Fruit fly (Drosophila melanogaster) whole organism, pupa: Measurements from ENCODE around the gene Nup93-1.

Experiments
- CG10348 ChIP-seq: fragments of 200-800 bp; sonication (Bioruptor generic); IDR thresholded peaks from 2 replicates; pipeline ENCODE4 v1.3.6; 2022; ENCODE audit warnings: missing biosample characterization, missing genetic modification characterization
- CG12605 ChIP-seq: fragments of 200-800 bp; sonication (Bioruptor generic); IDR thresholded peaks from 2 replicates; pipeline ENCODE4 v1.3.6; 2022; ENCODE audit warnings: missing biosample characterization, missing genetic modification characterization
- CG13204 ChIP-seq: fragments of 200-800 bp; sonication (Bioruptor generic); optimal IDR thresholded peaks from 2 replicates; lab custom pipeline; 2018; ENCODE audit warnings: missing biosample characterization, mild to moderate bottlenecking, missing genetic modification characterization, moderate library complexity
- CG14655 ChIP-seq: fragments of 200-800 bp; sonication (Bioruptor generic); optimal IDR thresholded peaks from 3 replicates; lab custom pipeline; 2017; ENCODE audit warnings: mild to moderate bottlenecking, missing biosample characterization, missing genetic modification reagents, missing genetic modification characterization
- CG15710 ChIP-seq: fragments of 200-800 bp; sonication (Bioruptor generic); optimal IDR thresholded peaks from 2 replicates; lab custom pipeline; 2018; ENCODE audit warnings: missing biosample characterization, mild to moderate bottlenecking, missing genetic modification characterization, moderate library complexity
- CG17806 ChIP-seq: fragments of 200-800 bp; sonication (Bioruptor generic); optimal IDR thresholded peaks from 2 replicates; lab custom pipeline; 2018; ENCODE audit warnings: missing biosample characterization, mild to moderate bottlenecking, missing genetic modification characterization, moderate library complexity
- CG32121 ChIP-seq: fragments of 200-800 bp; sonication (Bioruptor generic); IDR thresholded peaks from 2 replicates; pipeline ENCODE4 v1.3.6; 2022; ENCODE audit warnings: missing biosample characterization, missing genetic modification characterization
- CG34367 ChIP-seq: fragments of 200-800 bp; sonication (Bioruptor generic); optimal IDR thresholded peaks from 2 replicates; lab custom pipeline; 2018; ENCODE audit warnings: missing biosample characterization, mild to moderate bottlenecking, missing genetic modification characterization
- CG4496 ChIP-seq: fragments of 200-800 bp; sonication (Bioruptor generic); IDR thresholded peaks from 3 replicates; pipeline ENCODE4 v1.3.6; 2022; ENCODE audit warnings: missing biosample characterization, missing genetic modification characterization
- CG8159 ChIP-seq: fragments of 200-800 bp; sonication (Bioruptor generic); optimal IDR thresholded peaks from 3 replicates; lab custom pipeline; 2018; ENCODE audit warnings: missing biosample characterization, mild to moderate bottlenecking, missing genetic modification characterization, moderate library complexity
- CG8301 ChIP-seq: fragments of 200-800 bp; sonication (Bioruptor generic); optimal IDR thresholded peaks from 2 replicates; lab custom pipeline; 2018; ENCODE audit warnings: missing biosample characterization, mild to moderate bottlenecking, missing genetic modification characterization
- CG9948 ChIP-seq: fragments of 200-800 bp; sonication (Bioruptor generic); optimal IDR thresholded peaks from 2 replicates; lab custom pipeline; 2018; ENCODE audit warnings: missing biosample characterization, mild to moderate bottlenecking, missing genetic modification characterization, moderate library complexity
- D1 ChIP-seq: fragments of 200-800 bp; sonication (Bioruptor generic); optimal IDR thresholded peaks from 2 replicates; lab custom pipeline; 2018; ENCODE audit warnings: missing biosample characterization, mild to moderate bottlenecking, missing genetic modification characterization, moderate library complexity
- EcR ChIP-seq: fragments of 200-800 bp; sonication (Bioruptor generic); optimal IDR thresholded peaks from 3 replicates; lab custom pipeline; 2019; ENCODE audit warnings: missing biosample characterization, missing genetic modification characterization, mild to moderate bottlenecking, moderate library complexity, missing genetic modification reagents
- Ets98B ChIP-seq: fragments of 200-800 bp; sonication (Bioruptor generic); IDR thresholded peaks from 2 replicates; pipeline ENCODE4 v1.3.6; 2022; ENCODE audit warnings: missing biosample characterization, missing genetic modification characterization
- Pif1A ChIP-seq: fragments of 200-800 bp; sonication (Bioruptor generic); optimal IDR thresholded peaks from 3 replicates; lab custom pipeline; 2016; ENCODE audit warnings: missing biosample characterization, missing genetic modification characterization
- Pif1B ChIP-seq: fragments of 200-800 bp; sonication (Bioruptor generic); optimal IDR thresholded peaks from 3 replicates; lab custom pipeline; 2016; ENCODE audit warnings: missing biosample characterization, missing genetic modification characterization
- Snoo ChIP-seq: fragments of 200-800 bp; sonication (Bioruptor generic); optimal IDR thresholded peaks from 3 replicates; lab custom pipeline; 2017; ENCODE audit warnings: missing biosample characterization, mild to moderate bottlenecking, missing genetic modification characterization, inconsistent platforms
- fd96Ca ChIP-seq: fragments of 200-800 bp; sonication (Bioruptor generic); IDR thresholded peaks from 3 replicates; pipeline ENCODE4 v1.3.6; 2022; ENCODE audit warnings: missing biosample characterization, missing genetic modification characterization
- gl ChIP-seq: fragments of 200-800 bp; sonication (Bioruptor generic); optimal IDR thresholded peaks from 2 replicates; lab custom pipeline; 2018; ENCODE audit warnings: missing biosample characterization, mild to moderate bottlenecking, missing genetic modification characterization
- rn ChIP-seq: fragments of 200-800 bp; sonication (Bioruptor generic); IDR thresholded peaks from 2 replicates; pipeline ENCODE4 v1.3.6; 2022; ENCODE audit warnings: missing biosample characterization, missing genetic modification characterization

The Nup93-1 gene

DNA sequence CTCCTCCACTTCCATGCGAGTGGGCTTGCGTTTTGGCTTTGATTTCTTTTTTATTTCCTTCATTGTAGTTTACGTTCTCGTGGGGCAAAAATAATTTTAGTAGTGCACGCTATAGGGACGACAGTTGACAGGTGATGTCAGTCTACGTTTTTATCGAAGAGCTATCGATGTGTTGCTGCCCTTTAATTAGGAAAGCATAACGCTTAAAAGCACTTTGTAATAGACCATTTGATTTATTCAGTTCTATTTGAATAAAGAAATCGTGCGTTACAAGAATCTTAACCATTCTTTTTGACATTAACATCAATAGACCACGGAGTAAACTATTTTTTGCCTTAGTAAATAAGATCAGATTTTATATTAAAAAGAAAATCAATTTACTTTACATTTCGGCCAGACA, 31.6 kb upstream of the Nup93-1 start, which contains the start of gene CG10993:
CG10993 (minus strand) TSS at position 101 of the 400 bp plus-strand sequence.
- no peak for TF ChIP-seq CG8301
- no peak for TF ChIP-seq CG32121 (GFP tag; lab: Robert Waterston, UW)
- no peak for TF ChIP-seq Pif1A (GFP tag; lab: Kevin White, UChicago)
- no peak for TF ChIP-seq CG14655 (GFP tag; lab: Kevin White, UChicago)
- no peak for TF ChIP-seq rn
- no peak for TF ChIP-seq CG17806 (tag; lab: Kevin White, UChicago)
- TF ChIP-seq D1: no peak
- TF ChIP-seq CG4496 (GFP tag; lab: Robert Waterston, UW): no peak
- TF ChIP-seq fd96Ca (GFP tag; lab: Robert Waterston, UW): no peak
- TF ChIP-seq Snoo (tag; lab: Kevin White, UChicago): no peak
- no peak for TF ChIP-seq gl
- no peak for TF ChIP-seq CG15710 (tag; lab: Kevin White, UChicago)
- no peak for TF ChIP-seq CG8159
- TF ChIP-seq CG12605 (GFP tag; lab: Robert Waterston, UW): no peak
- TF ChIP-seq CG9948 (tag; lab: Kevin White, UChicago): no peak
- TF ChIP-seq Pif1B (GFP tag; lab: Kevin White, UChicago): no peak
- TF ChIP-seq EcR (GFP tag; lab: Kevin White, UChicago): no peak
- TF ChIP-seq CG13204 (GFP tag; lab: Kevin White, UChicago): no peak
- no peak for TF ChIP-seq Ets98B
- TF ChIP-seq CG34367 (tag; lab: Kevin White, UChicago): no peak

DNA sequence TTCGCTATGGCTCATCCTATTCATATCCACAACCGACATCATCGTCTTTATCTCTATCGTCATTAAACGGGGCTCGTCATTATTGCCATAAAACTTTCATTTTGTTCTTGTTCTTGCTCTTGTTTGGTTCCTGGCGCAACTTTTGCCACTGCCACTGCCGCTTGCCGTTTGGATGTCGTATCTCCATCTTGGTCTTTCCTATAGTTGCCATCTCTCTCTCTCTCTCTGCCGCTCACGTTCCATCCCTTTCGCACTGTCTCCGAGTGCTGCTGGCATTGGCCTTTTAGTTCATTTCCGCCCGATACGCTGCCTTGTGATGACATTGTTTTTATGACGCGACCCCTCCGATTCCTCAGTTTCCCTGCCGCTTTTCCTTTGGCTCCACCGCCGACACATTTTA, 30.2 kb upstream of the Nup93-1 start:
- no peak for TF ChIP-seq Ets98B
- no peak for TF ChIP-seq CG8301
- TF ChIP-seq EcR (GFP tag; lab: Kevin White, UChicago): peak; percentile 32
- no peak for TF ChIP-seq CG4496 (GFP tag; lab: Robert Waterston, UW)
- no peak for TF ChIP-seq fd96Ca (GFP tag; lab: Robert Waterston, UW)

DNA sequence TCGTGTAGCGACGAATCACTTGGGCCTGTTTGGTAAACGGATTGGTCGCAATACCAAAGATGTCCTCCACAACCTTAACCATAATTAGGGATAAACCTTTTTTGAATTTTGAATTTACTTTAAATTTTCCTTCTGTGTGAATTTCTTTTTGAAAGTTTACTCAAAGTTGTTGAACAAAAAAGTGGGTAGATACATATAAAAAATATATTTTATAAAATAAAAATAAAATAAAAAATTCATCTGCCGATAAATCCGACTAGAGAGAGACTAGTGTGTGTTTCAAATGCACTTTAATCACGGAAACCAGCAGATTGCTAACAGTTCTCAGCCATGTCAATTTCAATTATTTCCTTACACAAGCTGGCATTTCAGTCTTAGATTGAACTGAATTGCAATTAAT, 25.1 kb upstream of the Nup93-1 start, which contains the start of gene CG10996:
CG10996 (minus strand) TSS at position 101 of the 400 bp plus-strand sequence.
- TF ChIP-seq CG17806 (tag; lab: Kevin White, UChicago) (no peak), CG10348 (no peak), CG34367 (tag; lab: Kevin White, UChicago) (no peak), CG13204 (GFP tag; lab: Kevin White, UChicago) (no peak), fd96Ca (GFP tag; lab: Robert Waterston, UW) (no peak)
- TF ChIP-seq, all 21 proteins: peak for 0

DNA sequence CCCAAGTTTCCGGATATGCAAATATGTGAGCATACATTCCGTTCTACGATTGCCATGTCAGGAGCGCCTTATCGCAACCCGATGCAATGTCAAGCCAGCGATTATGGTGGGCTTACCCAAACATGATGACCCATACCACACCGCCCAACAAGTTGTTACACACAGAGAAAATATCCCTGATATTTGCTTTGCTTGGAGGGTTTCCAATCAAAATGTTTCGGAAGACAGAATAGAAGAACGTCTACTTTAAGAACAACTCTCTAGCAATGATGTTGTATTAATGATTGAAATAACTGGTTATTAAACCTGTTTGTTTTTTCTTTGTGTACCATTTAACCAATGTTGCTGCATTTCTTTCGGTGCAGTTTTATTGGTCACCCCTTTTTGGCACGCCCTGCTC, 21.9 kb upstream of the Nup93-1 start:
- TF ChIP-seq rn (no peak), fd96Ca (GFP tag; lab: Robert Waterston, UW) (0 out of 3 replicates have a peak, but pooled peaks have one; percentile 30), CG17806 (tag; lab: Kevin White, UChicago) (no peak), Snoo (tag; lab: Kevin White, UChicago) (no peak), CG12605 (GFP tag; lab: Robert Waterston, UW) (no peak), CG15710 (tag; lab: Kevin White, UChicago) (no peak), CG8159 (no peak), CG4496 (GFP tag; lab: Robert Waterston, UW) (peak; percentile 48; the same call in 1 of the 3 replicates), Pif1A (GFP tag; lab: Kevin White, UChicago) (no peak), Ets98B (no peak)

DNA sequence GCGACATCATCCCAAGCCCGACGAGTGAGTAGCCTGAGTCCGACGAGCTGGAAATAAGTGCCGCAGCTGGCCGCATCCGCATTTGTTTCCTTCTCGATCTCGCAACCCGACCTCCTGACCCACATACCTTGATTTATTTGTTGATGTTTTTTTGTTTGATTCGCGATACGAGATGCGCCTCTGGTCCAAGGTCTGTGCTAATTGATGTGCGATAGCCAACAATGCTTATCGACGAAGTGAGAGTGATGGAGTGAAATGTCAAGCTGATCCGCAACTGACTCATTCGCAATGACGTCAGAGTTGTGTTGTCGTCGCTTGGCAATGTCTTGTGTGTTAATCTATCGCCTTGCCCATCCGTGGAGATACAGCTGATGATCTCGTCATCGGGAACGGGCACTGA, 18.2 kb upstream of the Nup93-1 start:
- TF ChIP-seq CG13204 (GFP tag; lab: Kevin White, UChicago) (no peak), CG10348 (no peak), CG8301 (no peak), CG15710 (tag; lab: Kevin White, UChicago) (no peak), EcR (GFP tag; lab: Kevin White, UChicago) (no peak), Pif1A (GFP tag; lab: Kevin White, UChicago) (no peak), Pif1B (GFP tag; lab: Kevin White, UChicago) (no peak), Snoo (tag; lab: Kevin White, UChicago) (no peak)

DNA sequence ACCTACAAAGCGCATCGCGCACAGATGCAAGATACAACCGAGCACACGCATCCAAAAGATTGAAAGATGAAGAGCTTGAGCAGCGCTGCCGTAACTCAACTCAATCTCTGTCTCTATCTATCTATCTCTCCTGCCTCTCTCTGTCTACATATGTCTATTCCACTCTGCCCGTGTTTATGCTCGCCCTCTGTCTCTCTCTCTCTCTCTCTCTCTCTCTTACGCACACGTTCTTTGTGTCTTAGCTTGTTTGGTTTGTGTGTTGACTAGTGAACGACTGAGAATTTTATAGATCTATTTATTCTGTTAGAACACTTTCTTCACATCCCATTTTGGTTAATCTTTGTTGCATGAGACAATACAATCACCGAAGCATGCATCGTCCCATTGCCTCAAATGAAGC, 17.1 kb upstream of the Nup93-1 start:
- TF ChIP-seq fd96Ca (GFP tag; lab: Robert Waterston, UW) (no peak), CG4496 (GFP tag; lab: Robert Waterston, UW) (peak; percentile 54; the same call in 1 of the 3 replicates), CG34367 (tag; lab: Kevin White, UChicago) (no peak)

DNA sequence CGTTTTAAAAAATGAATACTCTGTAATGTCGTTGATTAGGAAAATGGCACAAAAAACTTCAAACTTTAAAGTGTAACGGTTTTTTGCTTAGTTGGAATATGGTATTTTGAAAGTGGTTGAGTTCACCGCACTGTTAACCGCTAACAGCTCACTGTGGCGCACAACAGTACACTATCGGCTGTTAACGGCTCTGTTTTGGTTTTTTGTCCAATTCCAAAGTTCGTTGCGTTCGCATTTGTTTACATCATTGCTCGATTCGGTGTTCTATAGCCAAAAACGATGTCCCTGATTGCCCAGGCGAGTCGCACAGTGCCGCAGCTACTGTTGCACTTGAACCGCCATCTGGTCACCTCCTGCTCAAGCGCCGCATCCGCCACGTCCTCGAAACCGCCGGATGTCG, 11.1 kb upstream of the Nup93-1 start, which contains the start of gene CG11095:
CG11095 (plus strand) TSS at position 205 of the 400 bp plus-strand sequence.
- TF ChIP-seq CG10348: no peak
- no peak for TF ChIP-seq CG9948 (tag; lab: Kevin White, UChicago)
- TF ChIP-seq CG4496 (GFP tag; lab: Robert Waterston, UW): peak; percentile 44; the same call in 1 of the 3 replicates
- no peak for TF ChIP-seq CG8301
- TF ChIP-seq D1: no peak
- TF ChIP-seq Pif1A (GFP tag; lab: Kevin White, UChicago): no peak
- no peak for TF ChIP-seq CG34367 (tag; lab: Kevin White, UChicago)
- no peak for TF ChIP-seq EcR (GFP tag; lab: Kevin White, UChicago)
- TF ChIP-seq CG12605 (GFP tag; lab: Robert Waterston, UW): peak; percentile 61
- TF ChIP-seq Ets98B: peak; percentile 32; the same call in 1 of the 2 replicates
- peak; percentile 40 for TF ChIP-seq gl
- TF ChIP-seq CG8159: no peak
- no peak for TF ChIP-seq CG32121 (GFP tag; lab: Robert Waterston, UW)
- TF ChIP-seq Snoo (tag; lab: Kevin White, UChicago): no peak
- no peak for TF ChIP-seq CG17806 (tag; lab: Kevin White, UChicago)
- no peak for TF ChIP-seq rn
- no peak for TF ChIP-seq CG15710 (tag; lab: Kevin White, UChicago)
- TF ChIP-seq fd96Ca (GFP tag; lab: Robert Waterston, UW): no peak
- peak; percentile 13 for TF ChIP-seq CG14655 (GFP tag; lab: Kevin White, UChicago)
- no peak for TF ChIP-seq CG13204 (GFP tag; lab: Kevin White, UChicago)
- no peak for TF ChIP-seq Pif1B (GFP tag; lab: Kevin White, UChicago)
